Worm (Caenorhabditis elegans) whole organism, L4 larva: ENCODE data around the gene C44C10.9.

Source experiments
- aly-2 ChIP-seq: sonication (generic microtip); optimal IDR thresholded peaks from 2 replicates; lab custom pipeline; 2018; ENCODE audit warnings: missing biosample characterization, missing genetic modification characterization
- daf-8 ChIP-seq: fragments of 200-800 bp; sonication (Bioruptor generic); IDR thresholded peaks from 2 replicates; pipeline ENCODE4 v1.3.6; 2022; ENCODE audit warnings: missing genetic modification characterization, missing compliant biosample characterization
- hif-1 ChIP-seq, 2 experiments: sonication (generic microtip); optimal IDR thresholded peaks; 2 replicates each; lab custom pipeline; 2016 to 2017; ENCODE audit warnings: missing compliant biosample characterization in 2 of 2, missing genetic modification characterization in 2 of 2, missing genetic modification reagents in 2 of 2, missing genotype in 2 of 2, mild to moderate bottlenecking in 1 of 2
- mdt-29 ChIP-seq: fragments of 200-800 bp; sonication (Bioruptor generic); IDR thresholded peaks from 2 replicates; pipeline ENCODE4 v1.3.6; 2022; ENCODE audit warnings: missing genetic modification reagents, missing genetic modification characterization, missing compliant biosample characterization
- nhr-25 ChIP-seq: sonication (generic microtip); optimal IDR thresholded peaks from 2 replicates; lab custom pipeline; 2017; ENCODE audit warnings: missing genetic modification characterization, mild to moderate bottlenecking, missing compliant biosample characterization, antibody characterized with exemption, moderate library complexity, borderline replicate concordance; ENCODE audit not compliant: insufficient read depth
- nhr-6 ChIP-seq: fragments of 150-350 bp; optimal IDR thresholded peaks from 2 replicates; lab custom pipeline; 2014; ENCODE audit warnings: missing biosample characterization, missing genetic modification characterization

- TF ChIP-seq daf-8 (no peak), mdt-29 (GFP tag; lab: Robert Waterston, UW) (no peak), hif-1 (tag; optimal IDR thresholded peaks at IDR 0.05; lab: Kevin White, UChicago) (no peak), nhr-25 (tag; lab: Kevin White, UChicago) (peak; percentile 55), aly-2 (tag; lab: Kevin White, UChicago) (no peak), nhr-6 (tag; lab: Kevin White, UChicago) (no peak)
Measured at ce11 chrX:11720058-11720457, 3.7 kb upstream of the C44C10.9 start.
